Worm (Caenorhabditis elegans) whole organism, L1 larva: Measurements from ENCODE around the gene C52B11.5.
A peak's percentile ranks its signal among the peaks of the same experiment; 100 is the strongest.

Source experiments
- C04F5.9 ChIP-seq: sonication (generic microtip); optimal IDR thresholded peaks from 2 replicates; lab custom pipeline; 2016; ENCODE audit warnings: missing genetic modification characterization, missing compliant biosample characterization
- C16A3.4 ChIP-seq: fragments of 150-350 bp; optimal IDR thresholded peaks from 2 replicates; lab custom pipeline; 2014; ENCODE audit warnings: missing biosample characterization, missing genetic modification characterization
- C34B4.2 ChIP-seq: sonication (generic microtip); optimal IDR thresholded peaks from 2 replicates; lab custom pipeline; 2017; ENCODE audit warnings: mild to moderate bottlenecking, missing genetic modification characterization, missing compliant biosample characterization
- Y116A8C.19 ChIP-seq: sonication (generic microtip); optimal IDR thresholded peaks from 2 replicates; lab custom pipeline; 2016; ENCODE audit warnings: missing compliant biosample characterization, missing genetic modification characterization, borderline replicate concordance
- aha-1 ChIP-seq: fragments of 150-350 bp; optimal IDR thresholded peaks from 2 replicates; lab custom pipeline; 2014; ENCODE audit warnings: missing biosample characterization, missing genetic modification characterization
- ama-1 ChIP-seq: fragments of 150-350 bp; optimal IDR thresholded peaks from 2 replicates; lab custom pipeline; 2014
- blmp-1 ChIP-seq: fragments of 150-350 bp; optimal IDR thresholded peaks from 2 replicates; lab custom pipeline; 2014; ENCODE audit warnings: missing biosample characterization, missing genetic modification characterization
- ceh-63 ChIP-seq: fragments of 200-800 bp; sonication (Bioruptor generic); optimal IDR thresholded peaks from 2 replicates; lab custom pipeline; 2018; ENCODE audit warnings: mild to moderate bottlenecking, missing genetic modification characterization, missing compliant biosample characterization
- ceh-90 ChIP-seq: sonication (generic microtip); optimal IDR thresholded peaks from 2 replicates; lab custom pipeline; 2016; ENCODE audit warnings: missing genetic modification characterization, missing compliant biosample characterization
- ces-1 ChIP-seq: fragments of 150-350 bp; optimal IDR thresholded peaks from 2 replicates; lab custom pipeline; 2014; ENCODE audit warnings: missing biosample characterization, missing genetic modification reagents, missing genetic modification characterization
- dpl-1 ChIP-seq, 3 experiments: fragments of 150-350 bp in 2 of 3; sonication (generic microtip) in 1 of 3; optimal IDR thresholded peaks; 2 replicates each; lab custom pipeline; 2014 to 2017; ENCODE audit warnings: missing biosample characterization in 3 of 3, missing genetic modification characterization in 3 of 3, missing genetic modification reagents in 3 of 3
- dsc-1 ChIP-seq: sonication (generic microtip); optimal IDR thresholded peaks from 2 replicates; lab custom pipeline; 2016; ENCODE audit warnings: mild to moderate bottlenecking, missing genetic modification characterization, missing compliant biosample characterization
- efl-1 ChIP-seq, 4 experiments: fragments of 150-350 bp; optimal IDR thresholded peaks in 3 of 4; peaks in 1 of 4; 1 replicate in 1 of 4; 2 replicates in 3 of 4; lab custom pipeline; 2014; ENCODE audit warnings: missing biosample characterization in 2 of 4, missing genetic modification characterization in 2 of 4, missing genetic modification reagents in 2 of 4
- egl-13 ChIP-seq: sonication (generic microtip); optimal IDR thresholded peaks from 2 replicates; lab custom pipeline; 2016; ENCODE audit warnings: missing genotype, missing genetic modification reagents, missing genetic modification characterization, missing compliant biosample characterization
- elt-2 ChIP-seq: sonication (generic microtip); optimal IDR thresholded peaks from 2 replicates; lab custom pipeline; 2016; ENCODE audit warnings: missing genetic modification characterization, mild to moderate bottlenecking, inconsistent platforms, missing compliant biosample characterization, missing genetic modification reagents
- ets-5 ChIP-seq: fragments of 200-800 bp; sonication (Bioruptor generic); IDR thresholded peaks from 2 replicates; pipeline ENCODE4 v1.3.6; 2022; ENCODE audit warnings: missing genetic modification characterization, missing compliant biosample characterization
- fkh-10 ChIP-seq: sonication (generic microtip); optimal IDR thresholded peaks from 2 replicates; lab custom pipeline; 2017; ENCODE audit warnings: missing biosample characterization, missing genetic modification reagents, missing genetic modification characterization
- fkh-4 ChIP-seq: sonication (generic microtip); optimal IDR thresholded peaks from 2 replicates; lab custom pipeline; 2016; ENCODE audit warnings: missing compliant biosample characterization, missing genetic modification characterization, borderline replicate concordance
- fkh-8 ChIP-seq: sonication (generic microtip); optimal IDR thresholded peaks from 2 replicates; lab custom pipeline; 2016; ENCODE audit warnings: mild to moderate bottlenecking, missing genetic modification characterization, missing compliant biosample characterization
- irx-1 ChIP-seq: sonication (generic microtip); optimal IDR thresholded peaks from 2 replicates; lab custom pipeline; 2016; ENCODE audit warnings: missing genetic modification characterization, missing compliant biosample characterization
- lin-13 ChIP-seq: fragments of 150-350 bp; optimal IDR thresholded peaks from 2 replicates; lab custom pipeline; 2014; ENCODE audit warnings: missing biosample characterization, missing genetic modification reagents, missing genetic modification characterization
- lin-14 ChIP-seq: fragments of 200-800 bp; sonication (Bioruptor generic); optimal IDR thresholded peaks from 2 replicates; lab custom pipeline; 2018; ENCODE audit warnings: mild to moderate bottlenecking, missing genetic modification characterization, moderate library complexity, missing compliant biosample characterization
- lin-39 ChIP-seq: fragments of 150-350 bp; optimal IDR thresholded peaks from 2 replicates; lab custom pipeline; 2014; ENCODE audit warnings: missing biosample characterization, missing genetic modification reagents, missing genetic modification characterization
- lir-3 ChIP-seq: sonication (generic microtip); optimal IDR thresholded peaks from 2 replicates; lab custom pipeline; 2016; ENCODE audit warnings: mild to moderate bottlenecking, missing genetic modification characterization, moderate library complexity, missing compliant biosample characterization; ENCODE audit not compliant: poor library complexity
- mab-9 ChIP-seq: fragments of 200-800 bp; sonication (Bioruptor generic); IDR thresholded peaks from 2 replicates; pipeline ENCODE4 v1.3.6; 2022; ENCODE audit warnings: missing genetic modification reagents, missing genetic modification characterization, missing compliant biosample characterization
- nhr-11 ChIP-seq: fragments of 150-350 bp; optimal IDR thresholded peaks from 2 replicates; lab custom pipeline; 2014; ENCODE audit warnings: missing biosample characterization, missing genetic modification characterization
- nhr-19 ChIP-seq: fragments of 200-800 bp; sonication (Bioruptor generic); conservative IDR thresholded peaks from 2 replicates; pipeline ENCODE4 v1.3.6; 2022; ENCODE audit warnings: missing genetic modification characterization, missing compliant biosample characterization
- nhr-20 ChIP-seq: sonication (generic microtip); optimal IDR thresholded peaks from 2 replicates; lab custom pipeline; 2016; ENCODE audit warnings: mild to moderate bottlenecking, missing genetic modification characterization, missing compliant biosample characterization
- nhr-76 ChIP-seq: sonication (generic microtip); optimal IDR thresholded peaks from 2 replicates; lab custom pipeline; 2017; ENCODE audit warnings: missing biosample characterization, missing genetic modification characterization
- nhr-77 ChIP-seq: fragments of 150-350 bp; optimal IDR thresholded peaks from 2 replicates; lab custom pipeline; 2014; ENCODE audit warnings: missing biosample characterization, missing genetic modification characterization
- rnt-1 ChIP-seq: sonication (generic microtip); optimal IDR thresholded peaks from 2 replicates; lab custom pipeline; 2016; ENCODE audit warnings: mild to moderate bottlenecking, missing genetic modification characterization, moderate library complexity, missing compliant biosample characterization
- snpc-4 ChIP-seq: fragments of 150-350 bp; optimal IDR thresholded peaks from 2 replicates; lab custom pipeline; 2014; ENCODE audit warnings: missing biosample characterization, missing genetic modification characterization
- snu-23 ChIP-seq: sonication (generic microtip); optimal IDR thresholded peaks from 2 replicates; lab custom pipeline; 2016; ENCODE audit warnings: missing genetic modification characterization, missing compliant biosample characterization
- sptf-1 ChIP-seq: fragments of 150-350 bp; optimal IDR thresholded peaks from 2 replicates; lab custom pipeline; 2014; ENCODE audit warnings: missing biosample characterization, missing genetic modification characterization
- tlp-1 ChIP-seq: fragments of 150-350 bp; optimal IDR thresholded peaks from 2 replicates; lab custom pipeline; 2014; ENCODE audit warnings: missing biosample characterization, missing genetic modification characterization
- unc-130 ChIP-seq: fragments of 150-350 bp; optimal IDR thresholded peaks from 2 replicates; lab custom pipeline; 2017; ENCODE audit warnings: missing biosample characterization, missing genetic modification characterization, inconsistent platforms
- unc-86 ChIP-seq: sonication (generic microtip); optimal IDR thresholded peaks from 2 replicates; lab custom pipeline; 2016; ENCODE audit warnings: missing genetic modification characterization, missing compliant biosample characterization
- unc-98 ChIP-seq: fragments of 200-800 bp; sonication (Bioruptor generic); IDR thresholded peaks from 2 replicates; pipeline ENCODE4 v1.3.6; 2022; ENCODE audit warnings: missing genetic modification characterization, missing compliant biosample characterization
- zip-4 ChIP-seq: fragments of 200-800 bp; sonication (Bioruptor generic); optimal IDR thresholded peaks from 2 replicates; lab custom pipeline; 2018; ENCODE audit warnings: mild to moderate bottlenecking, missing genetic modification characterization, moderate library complexity, missing compliant biosample characterization

C52B11.5 gene

ce11 chrX:1302267-1302666 lies 29.7 kb downstream of the C52B11.5 start (continued):
- peak; percentile 68 for TF ChIP-seq nhr-20 (tag; lab: Kevin White, UChicago)
- TF ChIP-seq tlp-1 (tag; lab: Kevin White, UChicago): no peak
- TF ChIP-seq snpc-4: peak; percentile 34
- TF ChIP-seq dpl-1 (GFP tag; optimal IDR thresholded peaks at IDR 0.05; lab: Kevin White, UChicago): peak; percentile 40 to 64 (median 52)
- TF ChIP-seq unc-98: no peak; the same call in 1 of the 2 replicates
- TF ChIP-seq fkh-8 (tag; lab: Kevin White, UChicago): peak; percentile 82
- peak; percentile 59 for TF ChIP-seq nhr-19 (GFP tag; lab: Robert Waterston, UW)
- TF ChIP-seq lin-14: peak; percentile 96
- no peak for TF ChIP-seq ceh-63 (GFP tag; lab: Kevin White, UChicago)
- no peak for TF ChIP-seq aha-1
- TF ChIP-seq unc-130 (tag; lab: Kevin White, UChicago): no peak
- TF ChIP-seq sptf-1 (tag; lab: Kevin White, UChicago): no peak
- peak; percentile 64 for TF ChIP-seq C16A3.4 (tag; lab: Kevin White, UChicago)
- 0 out of 2 replicates have a peak, but pooled peaks have one; percentile 31 for TF ChIP-seq mab-9
- peak; percentile 70 for TF ChIP-seq unc-86
- TF ChIP-seq rnt-1: peak; percentile 92
- TF ChIP-seq fkh-4: peak; percentile 33
- TF ChIP-seq nhr-77 (tag; lab: Kevin White, UChicago): peak; percentile 7
- TF ChIP-seq ces-1 (GFP tag; lab: Kevin White, UChicago): no peak
- TF ChIP-seq efl-1 (optimal IDR thresholded peaks at IDR 0.05; lab: Kevin White, UChicago): peak; percentile 48 to 74
- TF ChIP-seq efl-1 (GFP tag; optimal IDR thresholded peaks at IDR 0.05 in 1 of 2; lab: Kevin White, UChicago): peak in 1 of 2 experiments; percentile 22
- peak; percentile 68 for TF ChIP-seq egl-13
- TF ChIP-seq elt-2 (tag; lab: Kevin White, UChicago): peak; percentile 67
- peak; percentile 76 for TF ChIP-seq snu-23 (GFP tag; lab: Kevin White, UChicago)
- no peak for TF ChIP-seq nhr-11
- TF ChIP-seq nhr-76 (tag; lab: Kevin White, UChicago): no peak
- 0 out of 2 replicates have a peak, but pooled peaks have one; percentile 53 for TF ChIP-seq ets-5 (GFP tag; lab: Robert Waterston, UW)
- peak; percentile 74 for TF ChIP-seq lir-3
- no peak for TF ChIP-seq ama-1
- peak; percentile 47 for TF ChIP-seq irx-1 (tag; lab: Kevin White, UChicago)
- no peak for TF ChIP-seq zip-4 (GFP tag; lab: Kevin White, UChicago)
- peak; percentile 71 for TF ChIP-seq dsc-1 (tag; lab: Kevin White, UChicago)
- peak; percentile 25 for TF ChIP-seq ceh-90 (tag; lab: Kevin White, UChicago)
- TF ChIP-seq lin-39 (tag; lab: Kevin White, UChicago): no peak
- TF ChIP-seq fkh-10 (GFP tag; lab: Kevin White, UChicago): peak; percentile 53
- TF ChIP-seq lin-13 (GFP tag; lab: Kevin White, UChicago): peak; percentile 49
- no peak for TF ChIP-seq Y116A8C.19 (tag; lab: Kevin White, UChicago)

- TF ChIP-seq blmp-1 (tag; lab: Kevin White, UChicago) (peak; percentile 98), C34B4.2 (tag; lab: Kevin White, UChicago) (no peak)
Observed at ce11 chrX:1309446-1309845, 36.9 kb downstream of the C52B11.5 start.

- no peak for TF ChIP-seq C04F5.9 (tag; lab: Kevin White, UChicago)
- TF ChIP-seq blmp-1 (tag; lab: Kevin White, UChicago): peak; percentile 96
- TF ChIP-seq ceh-90 (tag; lab: Kevin White, UChicago): no peak
Observed at ce11 chrX:1311084-1311483, 38.5 kb downstream of the C52B11.5 start, which contains the start of gene H42K12.3. TSS of gene H42K12.3 (plus strand) at chrX:1311391.
